Worm (Caenorhabditis elegans): Measurements from ENCODE around the gene fbf-1.

The fbf-1 gene

ce11 chrII:6099500-6099899, 18.9 kb upstream of the fbf-1 start, which contains the start of gene rgs-3:
TSS of gene rgs-3 (plus strand) at chrII:6099800.
- TF ChIP-seq lim-7 (GFP tag; IDR thresholded peaks at IDR 0.05) (no peak), hif-1 (tag; optimal IDR thresholded peaks at IDR 0.05) (no peak), tag-97 (GFP tag; IDR thresholded peaks at IDR 0.05) (no peak), egl-43 (GFP tag; IDR thresholded peaks at IDR 0.05) (no peak), ceh-20 (GFP tag; IDR thresholded peaks at IDR 0.05) (no peak), ceh-62 (tag; optimal IDR thresholded peaks at IDR 0.05) (no peak), ceh-32 (tag; optimal IDR thresholded peaks at IDR 0.05; ENCODE audit: poor library complexity) (no peak), jun-1 (tag; optimal IDR thresholded peaks at IDR 0.05) (no peak), dve-1 (tag; optimal IDR thresholded peaks at IDR 0.05; ENCODE audit: insufficient read depth) (no peak), cey-2 (tag; optimal IDR thresholded peaks at IDR 0.05; ENCODE audit: borderline replicate concordance, insufficient read depth) (no peak), zip-2 (tag; optimal IDR thresholded peaks at IDR 0.05) (no peak), daf-19 (GFP tag; conservative IDR thresholded peaks at IDR 0.05) (no peak), pqm-1 (tag; optimal IDR thresholded peaks at IDR 0.05) (no peak)

ce11 chrII:6097441-6097840, 16.8 kb upstream of the fbf-1 start, which contains the start of the genes tpp-2 and rbbp-5:
TSS of gene tpp-2 (minus strand) at chrII:6097597.
TSS of gene rbbp-5 (plus strand) at chrII:6097830.
- peak; percentile 97 for TF ChIP-seq mes-2 (tag; optimal IDR thresholded peaks at IDR 0.05; ENCODE audit: poor library complexity, severe bottlenecking)
- no peak for TF ChIP-seq nhr-48 (tag; optimal IDR thresholded peaks at IDR 0.05)
- TF ChIP-seq lsy-2 (tag; optimal IDR thresholded peaks at IDR 0.05) = peak in 1 of 2 experiments; percentile 70
- peak; percentile 88 for TF ChIP-seq unc-130 (GFP tag; optimal IDR thresholded peaks at IDR 0.05)
- peak; percentile 84 for TF ChIP-seq ZK337.2 (GFP tag; IDR thresholded peaks at IDR 0.05)
- TF ChIP-seq spr-3 (GFP tag; optimal IDR thresholded peaks at IDR 0.05) = no peak
- TF ChIP-seq ceh-62 (tag; optimal IDR thresholded peaks at IDR 0.05) = no peak
- no peak for TF ChIP-seq dmd-8 (GFP tag; IDR thresholded peaks at IDR 0.05)
- TF ChIP-seq unc-39 (tag; optimal IDR thresholded peaks at IDR 0.05) = no peak
- peak; percentile 18 for TF ChIP-seq mxl-3 (GFP tag; optimal IDR thresholded peaks at IDR 0.05)
- no peak for TF ChIP-seq nhr-77 (tag; optimal IDR thresholded peaks at IDR 0.05)
- no peak for TF ChIP-seq hif-1 (tag; optimal IDR thresholded peaks at IDR 0.05)
- TF ChIP-seq daf-16 (GFP tag; optimal IDR thresholded peaks at IDR 0.05) = peak in 1 of 2 experiments; percentile 61
- peak; percentile 79 for TF ChIP-seq daf-16 (tag; optimal IDR thresholded peaks at IDR 0.05)
- TF ChIP-seq madf-9 (GFP tag; conservative IDR thresholded peaks at IDR 0.05) = peak; percentile 61; the same call in 1 of the 2 replicates
- peak; percentile 3 for TF ChIP-seq F49E8.2 (tag; optimal IDR thresholded peaks at IDR 0.05; ENCODE audit: borderline replicate concordance)
- TF ChIP-seq dpl-1 (GFP tag; optimal IDR thresholded peaks at IDR 0.05) = peak; percentile 78
- peak; percentile 89 for TF ChIP-seq aha-1 (tag)
- TF ChIP-seq R02D3.7 (tag; optimal IDR thresholded peaks at IDR 0.05) = no peak
- no peak for TF ChIP-seq T26A8.4 (GFP tag; IDR thresholded peaks at IDR 0.05)
- TF ChIP-seq dmd-9 (GFP tag; IDR thresholded peaks at IDR 0.05) = peak; percentile 56; the same call in 1 of the 2 replicates
- TF ChIP-seq Y48G9A.11 (GFP tag; IDR thresholded peaks at IDR 0.05) = peak; percentile 30; the same call in 1 of the 2 replicates
- peak; percentile 4 for TF ChIP-seq spr-1 (tag; optimal IDR thresholded peaks at IDR 0.05)

ce11 chrII:6091380-6091779, 10.7 kb upstream of the fbf-1 start, which contains the start of the genes fbf-2 and nspg-3:
TSS of gene fbf-2 (minus strand) at chrII:6091480.
TSS of gene nspg-3 (plus strand) at chrII:6091767.
- TF ChIP-seq php-3 (GFP tag; IDR thresholded peaks at IDR 0.05) (0 out of 2 replicates have a peak, but pooled peaks have one; percentile 15), pqm-1 (tag; optimal IDR thresholded peaks at IDR 0.05) (no peak), daf-16 (GFP tag; optimal IDR thresholded peaks at IDR 0.05) (no peak), daf-16 (tag; optimal IDR thresholded peaks at IDR 0.05) (peak; percentile 35)

DNA sequence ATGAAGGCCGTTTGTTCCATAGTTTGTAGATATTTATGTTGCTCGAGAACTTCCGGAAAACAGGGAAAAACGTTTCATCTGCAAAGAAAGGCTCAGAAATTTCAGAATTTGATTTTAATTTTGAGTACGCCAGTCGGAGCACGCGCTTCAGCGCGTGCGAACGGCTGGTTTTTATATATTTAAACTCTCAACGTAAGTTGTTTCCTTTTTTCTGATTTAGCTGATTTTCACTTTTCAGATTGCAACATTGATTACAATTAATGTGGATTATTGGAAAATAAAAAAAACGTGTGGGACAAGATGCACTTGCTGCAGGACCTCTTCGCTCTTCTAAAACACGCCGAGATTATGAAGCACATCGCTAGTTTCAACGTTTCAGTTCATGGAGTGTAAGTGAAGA, 2.0 kb upstream of the fbf-1 start, which contains the start of gene F21H12.3:
Gene F21H12.3 (plus strand): TSS at position 301 of the 400 bp plus-strand sequence.
- TF ChIP-seq mxl-2 (GFP tag; conservative IDR thresholded peaks at IDR 0.05) = no peak
- no peak for TF ChIP-seq ceh-62 (tag; optimal IDR thresholded peaks at IDR 0.05)
- no peak for TF ChIP-seq skn-1 (tag; optimal IDR thresholded peaks at IDR 0.05)
- no peak for TF ChIP-seq lim-7 (GFP tag; IDR thresholded peaks at IDR 0.05)
- no peak for TF ChIP-seq ceh-32 (tag; optimal IDR thresholded peaks at IDR 0.05; ENCODE audit: poor library complexity)
- no peak for TF ChIP-seq duxl-1 (tag; optimal IDR thresholded peaks at IDR 0.05; ENCODE audit: poor library complexity)
- TF ChIP-seq D1046.2 (GFP tag; IDR thresholded peaks at IDR 0.05) = no peak
- TF ChIP-seq zip-11 (GFP tag; IDR thresholded peaks at IDR 0.05) = no peak
- TF ChIP-seq zfp-2 (tag; optimal IDR thresholded peaks at IDR 0.05) = no peak
- TF ChIP-seq ztf-11 (tag; optimal IDR thresholded peaks at IDR 0.05) = no peak
- no peak for TF ChIP-seq saeg-2 (GFP tag; IDR thresholded peaks at IDR 0.05)
- TF ChIP-seq lin-38 (GFP tag; IDR thresholded peaks at IDR 0.05) = no peak

Data from whole organism, L4 larva.